Worm (Caenorhabditis elegans): Measurements from ENCODE around the gene ncx-9.

Gene ncx-9

DNA sequence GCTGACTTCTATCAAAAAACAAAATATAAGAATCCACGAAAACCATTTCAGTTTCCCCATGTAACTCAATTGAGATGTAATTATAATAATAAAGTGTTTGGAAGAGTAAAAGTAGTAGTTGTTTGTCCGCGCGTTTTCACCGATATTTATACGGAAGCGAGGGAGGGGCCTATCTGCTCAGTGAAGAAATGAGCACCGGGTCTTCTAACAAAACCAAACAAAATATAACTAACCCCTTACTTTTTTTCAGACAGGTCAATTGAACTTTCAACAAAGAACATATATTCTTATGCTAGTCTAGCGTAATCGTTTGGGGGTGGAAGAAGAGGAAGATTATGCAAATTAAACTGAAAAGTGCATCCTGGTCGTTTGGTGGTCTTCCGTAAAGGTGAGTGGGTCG, at the start of gene ncx-9:
Gene ncx-9 (minus strand): TSS at position 101 of the 400 bp plus-strand sequence.
- no peak for TF ChIP-seq lin-11 (tag; optimal IDR thresholded peaks at IDR 0.05)
- TF ChIP-seq unc-55 (GFP tag; optimal IDR thresholded peaks at IDR 0.05): no peak
- TF ChIP-seq lin-13 (GFP tag; optimal IDR thresholded peaks at IDR 0.05): no peak
- TF ChIP-seq elt-1 (tag; optimal IDR thresholded peaks at IDR 0.05): no peak
- TF ChIP-seq ceh-82 (tag; optimal IDR thresholded peaks at IDR 0.05): no peak
- TF ChIP-seq nhr-6 (tag; optimal IDR thresholded peaks at IDR 0.05): no peak
- TF ChIP-seq nhr-77 (tag; optimal IDR thresholded peaks at IDR 0.05): no peak
- TF ChIP-seq mab-5 (tag; optimal IDR thresholded peaks at IDR 0.05): no peak

DNA sequence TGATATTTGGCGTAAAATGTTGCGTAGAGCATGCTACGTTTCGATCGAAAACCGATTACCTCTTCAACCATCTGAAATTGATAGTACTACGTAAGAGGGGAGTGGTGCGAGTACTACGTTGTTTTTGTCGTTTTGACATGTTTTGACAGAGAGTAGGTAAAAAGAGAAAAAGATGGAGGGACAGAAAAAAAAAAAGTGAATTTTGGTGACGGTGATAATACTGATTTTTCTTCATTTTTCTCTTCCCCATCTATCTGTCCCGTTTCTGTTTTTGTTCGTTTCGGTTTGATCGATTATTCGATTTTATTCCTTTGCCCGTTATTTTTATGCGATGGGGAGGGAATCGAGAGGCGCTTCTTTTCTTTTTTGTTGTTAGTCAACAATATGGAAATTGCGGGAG, 45.9 kb upstream of the ncx-9 start, which contains the start of gene K11D12.8:
Gene K11D12.8 (minus strand): TSS at position 77 of the 400 bp plus-strand sequence.
- TF ChIP-seq R02D3.7 (tag; optimal IDR thresholded peaks at IDR 0.05) (no peak), unc-55 (GFP tag; optimal IDR thresholded peaks at IDR 0.05) (no peak)

DNA sequence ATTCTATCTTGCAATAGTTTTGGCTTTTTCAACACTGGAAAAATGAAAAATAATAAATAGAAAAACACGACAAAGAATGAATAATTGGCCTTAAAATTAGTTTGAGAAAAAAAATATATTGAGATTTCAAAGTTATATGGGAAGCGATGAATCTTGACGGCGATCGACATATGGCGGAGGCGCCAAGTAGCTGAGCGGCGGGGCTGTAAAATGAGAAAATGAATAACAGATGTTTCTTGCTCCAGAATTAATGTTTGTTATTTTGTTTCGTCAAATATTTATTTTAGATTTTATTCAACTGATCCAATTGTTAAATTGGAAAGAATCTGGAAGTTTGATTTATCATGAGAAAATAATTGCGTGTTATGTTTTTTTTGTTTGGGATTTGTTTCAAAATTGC, 44.5 kb upstream of the ncx-9 start, which contains the start of gene K11D12.11:
Gene K11D12.11 (minus strand): TSS at position 42 of the 400 bp plus-strand sequence.
- TF ChIP-seq ceh-16 (tag; optimal IDR thresholded peaks at IDR 0.05): no peak
- no peak for TF ChIP-seq unc-62 (GFP tag; optimal IDR thresholded peaks at IDR 0.05)
- TF ChIP-seq lin-39 (tag; optimal IDR thresholded peaks at IDR 0.05): no peak
- TF ChIP-seq elt-1 (tag; optimal IDR thresholded peaks at IDR 0.05): no peak
- no peak for TF ChIP-seq dmd-4 (tag; optimal IDR thresholded peaks at IDR 0.05)
- no peak for TF ChIP-seq nhr-23 (tag; optimal IDR thresholded peaks at IDR 0.05)
- TF ChIP-seq snpc-4 (tag; optimal IDR thresholded peaks at IDR 0.05): no peak
- no peak for TF ChIP-seq ztf-11 (tag; optimal IDR thresholded peaks at IDR 0.05)
- no peak for TF ChIP-seq ZK546.5 (tag; optimal IDR thresholded peaks at IDR 0.05)
- no peak for TF ChIP-seq ztf-1 (GFP tag; conservative IDR thresholded peaks at IDR 0.05)
- TF ChIP-seq peb-1 (tag; optimal IDR thresholded peaks at IDR 0.05): no peak
- no peak for TF ChIP-seq skn-1 (tag; optimal IDR thresholded peaks at IDR 0.05)
- no peak for TF ChIP-seq elt-3 (tag; optimal IDR thresholded peaks at IDR 0.05)

DNA sequence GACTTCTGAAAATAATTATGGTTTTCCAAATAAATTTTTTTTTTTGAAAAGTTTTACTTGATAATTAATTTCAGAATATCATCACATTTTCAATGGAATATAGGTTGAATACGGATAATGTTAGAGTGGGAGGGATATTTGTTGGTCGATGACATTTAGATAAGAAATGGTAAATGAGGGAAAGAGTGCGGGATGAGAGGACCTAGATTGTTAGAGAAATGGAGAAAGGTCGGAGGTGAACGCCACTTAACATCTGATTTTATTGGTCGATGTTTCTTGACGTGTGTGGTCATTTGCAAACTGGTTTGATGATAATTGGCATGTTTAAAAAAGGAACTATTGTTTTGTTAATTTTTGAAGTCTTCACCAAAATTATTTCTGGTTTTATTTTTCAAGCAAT, 43.4 kb upstream of the ncx-9 start:
- TF ChIP-seq nhr-237 (tag; optimal IDR thresholded peaks at IDR 0.05) (no peak), blmp-1 (tag; optimal IDR thresholded peaks at IDR 0.05; ENCODE audit: insufficient read depth) (no peak), aly-2 (tag; optimal IDR thresholded peaks at IDR 0.05) (no peak), Y55F3AM.14 (GFP tag; optimal IDR thresholded peaks at IDR 0.05) (no peak), egl-27 (tag; optimal IDR thresholded peaks at IDR 0.05) (no peak), elt-3 (tag; optimal IDR thresholded peaks at IDR 0.05) (no peak), nhr-25 (tag; optimal IDR thresholded peaks at IDR 0.05) (peak; percentile 27)

DNA sequence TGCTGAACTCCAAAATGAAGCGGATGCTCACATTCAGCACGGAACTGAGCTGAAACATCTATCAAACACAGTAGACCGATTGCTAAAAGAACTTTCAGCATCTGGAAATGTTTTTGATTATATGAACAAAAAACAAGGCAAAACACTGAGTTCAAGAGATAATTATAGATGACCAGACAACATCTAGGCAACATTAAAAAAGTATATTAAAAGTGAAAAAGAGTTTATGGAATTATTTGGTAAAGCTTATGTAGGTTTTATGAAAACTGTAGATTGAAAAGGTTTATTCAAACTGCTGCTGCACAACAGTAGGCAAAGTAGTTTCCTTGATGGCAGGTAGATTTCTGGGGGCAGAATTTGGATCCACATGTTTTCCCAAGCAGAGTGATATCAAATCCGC, 41.3 kb upstream of the ncx-9 start, which contains the start of gene K11D12.7:
Gene K11D12.7 (minus strand): TSS at position 101 of the 400 bp plus-strand sequence.
- TF ChIP-seq peb-1 (tag; optimal IDR thresholded peaks at IDR 0.05) (no peak), C34F6.9 (tag; optimal IDR thresholded peaks at IDR 0.05) (no peak), lin-39 (tag; optimal IDR thresholded peaks at IDR 0.05) (no peak), egl-27 (tag; optimal IDR thresholded peaks at IDR 0.05) (no peak)

DNA sequence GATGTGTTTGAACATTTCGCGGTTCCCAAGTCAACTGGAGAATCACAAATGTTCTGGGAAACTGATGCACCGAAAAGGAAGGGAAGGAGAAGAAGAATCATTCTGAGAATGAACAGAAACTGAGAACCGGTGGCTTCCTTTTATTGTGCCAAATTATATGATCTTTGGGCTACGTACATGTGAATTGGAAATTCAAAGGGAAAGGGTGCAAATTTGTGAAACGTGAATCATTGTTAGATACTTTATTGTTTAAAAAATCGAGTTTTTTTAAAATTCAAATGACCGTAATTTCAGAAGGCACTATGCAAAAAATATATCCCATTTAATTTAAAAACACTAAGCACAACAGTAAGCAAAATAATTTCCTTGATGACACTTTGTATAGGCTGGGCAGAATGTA, 40.0 kb upstream of the ncx-9 start, which contains the start of gene K11D12.6:
Gene K11D12.6 (minus strand): TSS at position 101 of the 400 bp plus-strand sequence.
- TF ChIP-seq lin-11 (tag; optimal IDR thresholded peaks at IDR 0.05) (no peak), nhr-25 (tag; optimal IDR thresholded peaks at IDR 0.05) (no peak), unc-55 (GFP tag; optimal IDR thresholded peaks at IDR 0.05) (no peak), nhr-77 (tag; optimal IDR thresholded peaks at IDR 0.05) (no peak), ceh-82 (tag; optimal IDR thresholded peaks at IDR 0.05) (no peak), skn-1 (tag; optimal IDR thresholded peaks at IDR 0.05) (no peak)

DNA sequence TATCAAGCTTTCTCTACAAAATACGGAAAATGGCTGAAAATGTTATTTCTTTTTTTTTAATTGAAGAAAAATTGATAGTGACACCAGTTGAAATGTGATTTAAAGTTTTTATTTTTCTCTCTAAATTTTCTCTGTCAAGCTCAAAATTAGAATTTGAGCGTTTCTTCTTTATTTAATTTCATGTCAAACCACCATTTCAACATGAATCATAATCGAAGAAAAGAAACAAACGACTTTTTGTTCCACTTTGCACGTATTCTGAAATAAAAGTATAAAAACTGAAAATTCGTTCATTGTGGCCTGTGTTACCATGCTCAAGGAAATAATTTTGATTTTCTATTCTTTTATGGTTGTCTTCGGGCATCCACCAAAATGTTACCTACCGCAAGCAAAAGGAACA, 38.0 kb upstream of the ncx-9 start, which contains the start of gene K11D12.13:
Gene K11D12.13 (plus strand): TSS at position 301 of the 400 bp plus-strand sequence.
- TF ChIP-seq nhr-77 (tag; optimal IDR thresholded peaks at IDR 0.05): no peak
- TF ChIP-seq skn-1 (tag; optimal IDR thresholded peaks at IDR 0.05): no peak
- TF ChIP-seq egl-27 (tag; optimal IDR thresholded peaks at IDR 0.05): no peak
- TF ChIP-seq nhr-10 (tag; optimal IDR thresholded peaks at IDR 0.05): no peak
- no peak for TF ChIP-seq nhr-129 (tag; optimal IDR thresholded peaks at IDR 0.05)
- no peak for TF ChIP-seq dmd-4 (tag; optimal IDR thresholded peaks at IDR 0.05)
- no peak for TF ChIP-seq lsy-2 (tag; optimal IDR thresholded peaks at IDR 0.05)
- no peak for TF ChIP-seq ceh-16 (tag; optimal IDR thresholded peaks at IDR 0.05)
- no peak for TF ChIP-seq crh-2 (tag; optimal IDR thresholded peaks at IDR 0.05)
- TF ChIP-seq elt-3 (tag; optimal IDR thresholded peaks at IDR 0.05): no peak
- no peak for TF ChIP-seq blmp-1 (tag; optimal IDR thresholded peaks at IDR 0.05; ENCODE audit: insufficient read depth)
- TF ChIP-seq unc-55 (GFP tag; optimal IDR thresholded peaks at IDR 0.05): no peak
- no peak for TF ChIP-seq R02D3.7 (tag; optimal IDR thresholded peaks at IDR 0.05)
- TF ChIP-seq mdl-1 (tag; optimal IDR thresholded peaks at IDR 0.05): no peak
- no peak for TF ChIP-seq nhr-6 (tag; optimal IDR thresholded peaks at IDR 0.05)
- TF ChIP-seq lin-11 (tag; optimal IDR thresholded peaks at IDR 0.05): no peak
